Fruit fly (Drosophila melanogaster): ENCODE data around the gene alpha-Man-IIa.

Gene alpha-Man-IIa

dm6 chr3R:9394385-9395042, 17.8 kb upstream of the alpha-Man-IIa start, which contains the start of gene FER (continued):
- peak; percentile 3 for TF ChIP-seq Blimp-1 (GFP tag; optimal IDR thresholded peaks at IDR 0.05)
- TF ChIP-seq CG13775 (GFP tag; optimal IDR thresholded peaks at IDR 0.05) = peak; percentile 5

- TF ChIP-seq fd96Cb (tag; optimal IDR thresholded peaks at IDR 0.05) (no peak), Xrp1 (GFP tag; IDR thresholded peaks at IDR 0.05) (no peak), Ets97D (GFP tag; optimal IDR thresholded peaks at IDR 0.05) (no peak), sens (GFP tag) (peak; percentile 48), D19A (tag; optimal IDR thresholded peaks at IDR 0.05) (peak; percentile 11), scrt (GFP tag; optimal IDR thresholded peaks at IDR 0.05) (peak; percentile 53), mam (GFP tag; optimal IDR thresholded peaks at IDR 0.05) (no peak), fd64A (GFP tag; optimal IDR thresholded peaks at IDR 0.05) (no peak), ssp (GFP tag; IDR thresholded peaks at IDR 0.05) (no peak), CG10321 (GFP tag; IDR thresholded peaks at IDR 0.05) (no peak), CG15601 (tag; optimal IDR thresholded peaks at IDR 0.05) (no peak), lbe (GFP tag; optimal IDR thresholded peaks at IDR 0.05) (no peak), Nf-YB (GFP tag; optimal IDR thresholded peaks at IDR 0.05) (no peak), otp (GFP tag; IDR thresholded peaks at IDR 0.05) (no peak), CG2199 (GFP tag; IDR thresholded peaks at IDR 0.05) (peak; percentile 57; the same call in 1 of the 3 replicates), org-1 (GFP tag; optimal IDR thresholded peaks at IDR 0.05) (no peak), CG17612 (GFP tag; IDR thresholded peaks at IDR 0.05) (no peak), Atf3 (GFP tag; optimal IDR thresholded peaks at IDR 0.05) (no peak), en (GFP tag; optimal IDR thresholded peaks at IDR 0.05) (no peak), CG8924 (tag; optimal IDR thresholded peaks at IDR 0.05) (no peak), maf-S (GFP tag; optimal IDR thresholded peaks at IDR 0.05) (no peak), CG7372 (GFP tag; IDR thresholded peaks at IDR 0.05) (no peak), CG4360 (GFP tag; IDR thresholded peaks at IDR 0.05) (0 out of 2 replicates have a peak, but pooled peaks have one; percentile 11), cwo (GFP tag; optimal IDR thresholded peaks at IDR 0.05) (no peak), CG18599 (GFP tag; optimal IDR thresholded peaks at IDR 0.05) (no peak), CG12071 (GFP tag; optimal IDR thresholded peaks at IDR 0.05) (no peak), nerfin-2 (GFP tag; IDR thresholded peaks at IDR 0.05; ENCODE audit: partially characterized antibody) (no peak), ac (GFP tag; optimal IDR thresholded peaks at IDR 0.05) (no peak), prd (optimal IDR thresholded peaks at IDR 0.05) (no peak), prd (GFP tag; IDR thresholded peaks at IDR 0.05) (0 out of 3 replicates have a peak, but pooled peaks have one; percentile 7), CG8359 (GFP tag; optimal IDR thresholded peaks at IDR 0.05; ENCODE audit: borderline replicate concordance) (no peak), sob (GFP tag; IDR thresholded peaks at IDR 0.05) (no peak), CG10654 (GFP tag; optimal IDR thresholded peaks at IDR 0.05) (no peak), CG13775 (GFP tag; optimal IDR thresholded peaks at IDR 0.05) (no peak), Dip3 (GFP tag; optimal IDR thresholded peaks at IDR 0.05) (no peak), CG4424 (GFP tag; optimal IDR thresholded peaks at IDR 0.05) (no peak), CG8478 (optimal IDR thresholded peaks at IDR 0.05) (no peak), pita (GFP tag; optimal IDR thresholded peaks at IDR 0.05) (no peak), Oli (tag; optimal IDR thresholded peaks at IDR 0.05) (no peak), Med (GFP tag) (peak; percentile 69), so (GFP tag; IDR thresholded peaks at IDR 0.05) (no peak), CG2889 (GFP tag; IDR thresholded peaks at IDR 0.05) (no peak), Atf-2 (GFP tag; optimal IDR thresholded peaks at IDR 0.05) (no peak), HmgZ (tag; optimal IDR thresholded peaks at IDR 0.05) (no peak), CG15696 (tag; optimal IDR thresholded peaks at IDR 0.05) (no peak), vfl (GFP tag; optimal IDR thresholded peaks at IDR 0.05) (no peak), jumu (GFP tag; optimal IDR thresholded peaks at IDR 0.05) (no peak), CG7556 (GFP tag; optimal IDR thresholded peaks at IDR 0.05) (no peak)
Observed at dm6 chr3R:9395998-9396397, 16.4 kb upstream of the alpha-Man-IIa start.
